Worm (Caenorhabditis elegans): ENCODE measurements around the gene mtm-6.

mtm-6 gene

ce11 chrIII:13404418-13404817 is 57.5 kb downstream of the mtm-6 start, which contains the start of gene ttr-52:
Gene ttr-52 (plus strand): TSS chrIII:13404718.
- TF ChIP-seq fos-1 (tag; optimal IDR thresholded peaks at IDR 0.05) (no peak), R02D3.7 (tag; optimal IDR thresholded peaks at IDR 0.05) (no peak), skn-1 (tag; optimal IDR thresholded peaks at IDR 0.05) (no peak), nhr-23 (tag; optimal IDR thresholded peaks at IDR 0.05) (no peak), lin-39 (tag; optimal IDR thresholded peaks at IDR 0.05) (no peak), sem-4 (tag; optimal IDR thresholded peaks at IDR 0.05) (no peak), lin-13 (GFP tag; optimal IDR thresholded peaks at IDR 0.05) (no peak), blmp-1 (tag; optimal IDR thresholded peaks at IDR 0.05; ENCODE audit: insufficient read depth) (no peak), mab-5 (tag; optimal IDR thresholded peaks at IDR 0.05) (no peak), aly-2 (tag; optimal IDR thresholded peaks at IDR 0.05) (no peak), Y55F3AM.14 (GFP tag; optimal IDR thresholded peaks at IDR 0.05) (no peak), alr-1 (tag; optimal IDR thresholded peaks at IDR 0.05) (no peak), snpc-4 (tag; optimal IDR thresholded peaks at IDR 0.05) (no peak), peb-1 (tag; optimal IDR thresholded peaks at IDR 0.05) (no peak), ama-1 (optimal IDR thresholded peaks at IDR 0.05) (no peak), F13H6.1 (tag; optimal IDR thresholded peaks at IDR 0.05) (no peak), sma-3 (GFP tag; optimal IDR thresholded peaks at IDR 0.05) (no peak)
